Worm (Caenorhabditis elegans): ENCODE measurements around the gene srx-111.

srx-111 gene

DNA sequence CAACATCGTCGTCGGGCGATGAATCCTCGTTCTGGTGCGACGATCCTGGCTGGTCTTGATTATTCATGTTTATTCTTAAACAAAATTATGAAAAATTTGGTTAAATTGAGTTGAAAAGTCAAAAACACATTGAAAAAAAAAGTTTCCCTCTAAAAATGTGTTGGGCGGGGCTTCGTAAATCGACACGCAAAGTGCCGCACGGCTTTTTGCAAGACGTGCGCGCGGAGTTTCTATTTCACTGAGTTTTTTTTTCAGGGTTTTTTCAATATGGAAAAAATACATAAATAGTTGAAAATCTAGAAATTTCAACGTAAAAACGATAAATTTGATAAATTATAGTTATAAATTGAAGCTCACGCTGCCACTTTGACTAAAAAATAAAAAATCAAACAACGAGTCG lies 50.5 kb downstream of the srx-111 start, which contains the start of gene F54D10.5 (continued):
- peak; percentile 74 for TF ChIP-seq sem-4 (tag; optimal IDR thresholded peaks at IDR 0.05)
- peak; percentile 22 for TF ChIP-seq nhr-237 (tag; optimal IDR thresholded peaks at IDR 0.05)
- no peak for TF ChIP-seq unc-62 (GFP tag; optimal IDR thresholded peaks at IDR 0.05)
- peak; percentile 87 for TF ChIP-seq unc-55 (GFP tag; optimal IDR thresholded peaks at IDR 0.05)
- peak; percentile 95 for TF ChIP-seq R02D3.7 (tag; optimal IDR thresholded peaks at IDR 0.05)
- TF ChIP-seq sma-3 (GFP tag; optimal IDR thresholded peaks at IDR 0.05), result peak; percentile 82
- peak; percentile 84 for TF ChIP-seq lin-13 (GFP tag; optimal IDR thresholded peaks at IDR 0.05)
- TF ChIP-seq ztf-1 (GFP tag; conservative IDR thresholded peaks at IDR 0.05), result no peak
- TF ChIP-seq crh-2 (tag; optimal IDR thresholded peaks at IDR 0.05), result peak; percentile 83
- peak; percentile 65 for TF ChIP-seq nhr-129 (tag; optimal IDR thresholded peaks at IDR 0.05)
- TF ChIP-seq aly-2 (tag; optimal IDR thresholded peaks at IDR 0.05), result no peak
- no peak for TF ChIP-seq ztf-11 (tag; optimal IDR thresholded peaks at IDR 0.05)

- no peak for TF ChIP-seq nhr-21 (tag; optimal IDR thresholded peaks at IDR 0.05)
- TF ChIP-seq fos-1 (tag; optimal IDR thresholded peaks at IDR 0.05), result no peak
- TF ChIP-seq nhr-237 (tag; optimal IDR thresholded peaks at IDR 0.05), result no peak
- no peak for TF ChIP-seq lin-11 (tag; optimal IDR thresholded peaks at IDR 0.05)
- no peak for TF ChIP-seq blmp-1 (tag; optimal IDR thresholded peaks at IDR 0.05; ENCODE audit: insufficient read depth)
- TF ChIP-seq nhr-6 (tag; optimal IDR thresholded peaks at IDR 0.05), result no peak
These were observed 51.0 kb downstream of the srx-111 start for ce11 chrII:3808643-3809042.

Measured in whole organism, L2 larva.